Fruit fly (Drosophila melanogaster) whole organism, embryonic: Measurements from ENCODE around the gene Mks1.

Experiments used
- ATbp ChIP-seq: fragments of 200-800 bp; sonication (Bioruptor generic); optimal IDR thresholded peaks from 2 replicates; lab custom pipeline; 2017; ENCODE audit warnings: missing biosample characterization, mild to moderate bottlenecking, missing genetic modification characterization, missing genetic modification reagents
- Atf6 ChIP-seq: fragments of 200-800 bp; sonication (Bioruptor generic); IDR thresholded peaks from 2 replicates; pipeline ENCODE4 v1.3.6; 2022; ENCODE audit warnings: missing biosample characterization, missing genetic modification characterization
- B-H2 ChIP-seq: fragments of 200-800 bp; sonication (Bioruptor generic); optimal IDR thresholded peaks from 2 replicates; lab custom pipeline; 2018; ENCODE audit warnings: missing biosample characterization, mild to moderate bottlenecking, missing genetic modification characterization
- CG12299 ChIP-seq: fragments of 200-800 bp; sonication (Bioruptor generic); optimal IDR thresholded peaks from 2 replicates; lab custom pipeline; 2018; ENCODE audit warnings: missing biosample characterization, mild to moderate bottlenecking, missing genetic modification characterization
- CG12659 ChIP-seq: fragments of 200-800 bp; sonication (Bioruptor generic); optimal IDR thresholded peaks from 3 replicates; lab custom pipeline; 2017; ENCODE audit warnings: mild to moderate bottlenecking, missing biosample characterization, missing genetic modification reagents, missing genetic modification characterization
- CG17186 ChIP-seq: fragments of 200-800 bp; sonication (Bioruptor generic); optimal IDR thresholded peaks from 3 replicates; lab custom pipeline; 2017; ENCODE audit warnings: missing biosample characterization, missing genetic modification reagents, missing genetic modification characterization
- CG17359 ChIP-seq: fragments of 200-800 bp; sonication (Bioruptor generic); optimal IDR thresholded peaks from 3 replicates; lab custom pipeline; 2018; ENCODE audit warnings: missing biosample characterization, mild to moderate bottlenecking, missing genetic modification characterization, moderate library complexity
- CG17802 ChIP-seq: fragments of 200-800 bp; sonication (Bioruptor generic); optimal IDR thresholded peaks from 2 replicates; lab custom pipeline; 2018; ENCODE audit warnings: missing biosample characterization, mild to moderate bottlenecking, missing genetic modification characterization, moderate library complexity
- CG18011 ChIP-seq: fragments of 200-800 bp; sonication (Bioruptor generic); optimal IDR thresholded peaks from 2 replicates; lab custom pipeline; 2017; ENCODE audit warnings: missing biosample characterization, missing genetic modification characterization, mild to moderate bottlenecking, moderate library complexity, missing genotype
- CG2875 ChIP-seq: fragments of 200-800 bp; sonication (Bioruptor generic); optimal IDR thresholded peaks from 2 replicates; lab custom pipeline; 2017; ENCODE audit warnings: missing biosample characterization, mild to moderate bottlenecking, missing genetic modification characterization, missing genetic modification reagents
- CG31224 ChIP-seq: fragments of 200-800 bp; sonication (Bioruptor generic); IDR thresholded peaks from 2 replicates; pipeline ENCODE4 v1.3.6; 2022; ENCODE audit warnings: missing biosample characterization, missing genetic modification characterization
- CG31388 ChIP-seq: fragments of 200-800 bp; sonication (Bioruptor generic); optimal IDR thresholded peaks from 2 replicates; lab custom pipeline; 2016; ENCODE audit warnings: missing biosample characterization, missing genetic modification characterization
- CG33557 ChIP-seq: fragments of 200-800 bp; sonication (Bioruptor generic); optimal IDR thresholded peaks from 2 replicates; lab custom pipeline; 2019; ENCODE audit warnings: missing biosample characterization, mild to moderate bottlenecking, missing genetic modification characterization, moderate library complexity
- CG3407 ChIP-seq: fragments of 200-800 bp; sonication (Bioruptor generic); optimal IDR thresholded peaks from 2 replicates; lab custom pipeline; 2018; ENCODE audit warnings: missing biosample characterization, mild to moderate bottlenecking, missing genetic modification characterization
- CG34224 ChIP-seq: fragments of 200-800 bp; sonication (Bioruptor generic); IDR thresholded peaks from 3 replicates; pipeline ENCODE4 v1.3.6; 2022; ENCODE audit warnings: missing biosample characterization, missing genetic modification characterization; ENCODE audit not compliant: partially characterized antibody
- CG4424 ChIP-seq: fragments of 200-800 bp; sonication (Bioruptor generic); optimal IDR thresholded peaks from 3 replicates; lab custom pipeline; 2016; ENCODE audit warnings: missing biosample characterization, missing genetic modification characterization
- CG4820 ChIP-seq: fragments of 200-800 bp; sonication (Bioruptor generic); optimal IDR thresholded peaks from 3 replicates; lab custom pipeline; 2016; ENCODE audit warnings: missing biosample characterization, missing genetic modification characterization
- CG7372 ChIP-seq: fragments of 200-800 bp; sonication (Bioruptor generic); IDR thresholded peaks from 2 replicates; pipeline ENCODE4 v1.3.6; 2022; ENCODE audit warnings: missing biosample characterization, missing genetic modification characterization
- CG8290 ChIP-seq, 3 experiments: fragments of 200-800 bp; sonication (Bioruptor generic); optimal IDR thresholded peaks; 2 replicates each; lab custom pipeline; 2016 to 2019; ENCODE audit warnings: missing biosample characterization in 3 of 3, missing genetic modification characterization in 3 of 3, mild to moderate bottlenecking in 2 of 3, moderate library complexity in 1 of 3
- Dek ChIP-seq: fragments of 200-800 bp; sonication (Bioruptor generic); optimal IDR thresholded peaks from 3 replicates; lab custom pipeline; 2019; ENCODE audit warnings: missing biosample characterization, mild to moderate bottlenecking, missing genetic modification characterization, moderate library complexity
- Dip2 ChIP-seq: fragments of 200-800 bp; sonication (Bioruptor generic); IDR thresholded peaks from 2 replicates; pipeline ENCODE4 v1.3.6; 2022; ENCODE audit warnings: missing biosample characterization, missing genetic modification characterization
- Drgx ChIP-seq: fragments of 200-800 bp; sonication (Bioruptor generic); IDR thresholded peaks from 2 replicates; pipeline ENCODE4 v1.3.6; 2022; ENCODE audit warnings: missing biosample characterization, missing genetic modification characterization
- Fer1 ChIP-seq: fragments of 200-800 bp; sonication (Bioruptor generic); optimal IDR thresholded peaks from 2 replicates; lab custom pipeline; 2017; ENCODE audit warnings: missing biosample characterization, mild to moderate bottlenecking, missing genetic modification characterization
- GATAe ChIP-seq: fragments of 200-800 bp; sonication (Bioruptor generic); conservative IDR thresholded peaks from 2 replicates; pipeline ENCODE4 v1.3.6; 2022; ENCODE audit warnings: missing biosample characterization, missing genetic modification characterization
- H2.0 ChIP-seq: fragments of 200-800 bp; sonication (Bioruptor generic); IDR thresholded peaks from 2 replicates; pipeline ENCODE4 v1.3.6; 2022; ENCODE audit warnings: missing biosample characterization, missing genetic modification characterization
- HLH4C ChIP-seq: fragments of 200-800 bp; sonication (Bioruptor generic); IDR thresholded peaks from 3 replicates; pipeline ENCODE4 v1.3.6; 2022; ENCODE audit warnings: missing biosample characterization, missing genetic modification characterization; ENCODE audit not compliant: partially characterized antibody
- Meics ChIP-seq: fragments of 200-800 bp; sonication (Bioruptor generic); optimal IDR thresholded peaks from 2 replicates; lab custom pipeline; 2017; ENCODE audit warnings: missing biosample characterization, mild to moderate bottlenecking, missing genetic modification characterization
- NfI ChIP-seq: fragments of 200-800 bp; sonication (Bioruptor generic); optimal IDR thresholded peaks from 3 replicates; lab custom pipeline; 2018; ENCODE audit warnings: missing biosample characterization, mild to moderate bottlenecking, missing genetic modification characterization, moderate library complexity
- YL-1 ChIP-seq: fragments of 200-800 bp; sonication (Bioruptor generic); optimal IDR thresholded peaks from 3 replicates; lab custom pipeline; 2017; ENCODE audit warnings: missing biosample characterization, mild to moderate bottlenecking, missing genetic modification characterization
- br ChIP-seq: fragments of >200 bp; optimal IDR thresholded peaks from 2 replicates; lab custom pipeline; 2017
- cad ChIP-seq: fragments of >200 bp; optimal IDR thresholded peaks from 2 replicates; lab custom pipeline; 2017; ENCODE audit warnings: missing biosample characterization, missing genetic modification characterization
- emc ChIP-seq: fragments of 200-800 bp; sonication (Bioruptor generic); optimal IDR thresholded peaks from 2 replicates; lab custom pipeline; 2016; ENCODE audit warnings: missing biosample characterization, missing genetic modification characterization
- fd3F ChIP-seq: fragments of 200-800 bp; sonication (Bioruptor generic); optimal IDR thresholded peaks from 2 replicates; lab custom pipeline; 2018; ENCODE audit warnings: missing biosample characterization, mild to moderate bottlenecking, missing genetic modification characterization, moderate library complexity
- gt ChIP-seq: fragments of 200-800 bp; sonication (Bioruptor generic); IDR thresholded peaks from 2 replicates; pipeline ENCODE4 v1.3.6; 2022; ENCODE audit warnings: missing biosample characterization, missing genetic modification characterization
- ham ChIP-seq: fragments of 200-800 bp; sonication (Bioruptor generic); IDR thresholded peaks from 2 replicates; pipeline ENCODE4 v1.3.6; 2022; ENCODE audit warnings: missing biosample characterization, missing genetic modification characterization
- hkb ChIP-seq, 2 experiments: fragments of 200-800 bp in 1 of 2; fragments of >200 bp in 1 of 2; sonication (Bioruptor generic) in 1 of 2; IDR thresholded peaks in 1 of 2; optimal IDR thresholded peaks in 1 of 2; 2 replicates each; pipeline versions ENCODE4 v1.3.6 to Lab custom; 2017 to 2022; ENCODE audit warnings: missing biosample characterization in 1 of 2, missing genetic modification characterization in 1 of 2
- ind ChIP-seq: fragments of 200-800 bp; sonication (Bioruptor generic); optimal IDR thresholded peaks from 3 replicates; lab custom pipeline; 2016; ENCODE audit warnings: missing biosample characterization, missing genetic modification characterization
- inv ChIP-seq: fragments of 200-800 bp; sonication (Bioruptor generic); IDR thresholded peaks from 2 replicates; pipeline ENCODE4 v1.3.6; 2022; ENCODE audit warnings: missing biosample characterization, missing genetic modification characterization; ENCODE audit not compliant: partially characterized antibody
- ken ChIP-seq: fragments of 200-800 bp; sonication (Bioruptor generic); IDR thresholded peaks from 3 replicates; pipeline ENCODE4 v1.3.6; 2022; ENCODE audit warnings: missing biosample characterization, missing genetic modification characterization
- klu ChIP-seq: fragments of 200-800 bp; sonication (Bioruptor generic); IDR thresholded peaks from 2 replicates; pipeline ENCODE4 v1.3.6; 2022; ENCODE audit warnings: missing biosample characterization, missing genetic modification characterization
- mam ChIP-seq: fragments of 200-800 bp; sonication (Bioruptor generic); optimal IDR thresholded peaks from 3 replicates; lab custom pipeline; 2016; ENCODE audit warnings: missing biosample characterization, missing genetic modification characterization
- oc ChIP-seq: fragments of 200-800 bp; sonication (Bioruptor generic); optimal IDR thresholded peaks from 2 replicates; lab custom pipeline; 2018; ENCODE audit warnings: missing biosample characterization, mild to moderate bottlenecking, missing genetic modification characterization, moderate library complexity
- odd ChIP-seq: fragments of 200-800 bp; sonication (Bioruptor generic); optimal IDR thresholded peaks from 2 replicates; lab custom pipeline; 2017; ENCODE audit warnings: missing biosample characterization, mild to moderate bottlenecking, missing genetic modification characterization
- ro ChIP-seq: fragments of 200-800 bp; sonication (Bioruptor generic); IDR thresholded peaks from 2 replicates; pipeline ENCODE4 v1.3.6; 2022; ENCODE audit warnings: missing biosample characterization, missing genetic modification characterization
- slou ChIP-seq: fragments of 200-800 bp; sonication (Bioruptor generic); optimal IDR thresholded peaks from 3 replicates; lab custom pipeline; 2016; ENCODE audit warnings: missing biosample characterization, missing genetic modification characterization
- sna ChIP-seq: fragments of 200-800 bp; sonication (Bioruptor generic); IDR thresholded peaks from 2 replicates; pipeline ENCODE4 v1.3.6; 2022; ENCODE audit warnings: missing biosample characterization, missing genetic modification characterization; ENCODE audit not compliant: partially characterized antibody
- sob ChIP-seq: fragments of 200-800 bp; sonication (Bioruptor generic); IDR thresholded peaks from 2 replicates; pipeline ENCODE4 v1.3.6; 2022; ENCODE audit warnings: missing biosample characterization, missing genetic modification characterization
- tap ChIP-seq: fragments of 200-800 bp; optimal IDR thresholded peaks from 3 replicates; lab custom pipeline; 2019; ENCODE audit warnings: missing biosample characterization, mild to moderate bottlenecking, missing genetic modification characterization, moderate library complexity
- toy ChIP-seq: fragments of 200-800 bp; sonication (Bioruptor generic); IDR thresholded peaks from 2 replicates; pipeline ENCODE4 v1.3.6; 2022; ENCODE audit warnings: missing biosample characterization, missing genetic modification characterization
- unpg ChIP-seq: fragments of 200-800 bp; sonication (Bioruptor generic); optimal IDR thresholded peaks from 3 replicates; lab custom pipeline; 2018; ENCODE audit warnings: missing biosample characterization, mild to moderate bottlenecking, missing genetic modification characterization, moderate library complexity
- wek ChIP-seq: fragments of 200-800 bp; sonication (Bioruptor generic); optimal IDR thresholded peaks from 3 replicates; lab custom pipeline; 2018; ENCODE audit warnings: missing biosample characterization, mild to moderate bottlenecking, missing genetic modification characterization, moderate library complexity

Gene Mks1

dm6 chrX:12454358-12454757 lies 42.0 kb downstream of the Mks1 start, which contains the start of gene CG15927 (continued):
- TF ChIP-seq CG12659 (peak; percentile 4), CG33557 (GFP tag; lab: Kevin White, UChicago) (no peak), Dek (tag; lab: Kevin White, UChicago) (no peak), CG4424 (GFP tag; lab: Kevin White, UChicago) (peak; percentile 54), Fer1 (GFP tag; lab: Kevin White, UChicago) (no peak), HLH4C (GFP tag; lab: Robert Waterston, UW) (no peak), CG4820 (GFP tag; lab: Kevin White, UChicago) (peak; percentile 49), CG2875 (GFP tag; lab: Kevin White, UChicago) (peak; percentile 49), slou (GFP tag; lab: Kevin White, UChicago) (no peak), Dip2 (GFP tag; lab: Robert Waterston, UW) (no peak), CG31388 (GFP tag; lab: Kevin White, UChicago) (no peak), ham (GFP tag; lab: Robert Waterston, UW) (no peak), H2.0 (peak; percentile 60), CG12299 (tag; lab: Kevin White, UChicago) (no peak), br (lab: Kevin White, UChicago) (no peak), sna (no peak), gt (GFP tag; lab: Robert Waterston, UW) (no peak), CG34224 (no peak), Meics (no peak), CG31224 (no peak), CG17186 (no peak), CG17359 (tag; lab: Kevin White, UChicago) (peak; percentile 81), Drgx (no peak; the same call in 1 of the 2 replicates), Atf6 (GFP tag; lab: Robert Waterston, UW) (peak; percentile 63; the same call in 1 of the 2 replicates), CG18011 (GFP tag; lab: Kevin White, UChicago) (no peak), wek (no peak), tap (tag; lab: Kevin White, UChicago) (peak; percentile 60), toy (GFP tag; lab: Robert Waterston, UW) (no peak), odd (GFP tag; lab: Kevin White, UChicago) (no peak), inv (GFP tag; lab: Robert Waterston, UW) (no peak), CG7372 (no peak), klu (GFP tag; lab: Robert Waterston, UW) (no peak), NfI (GFP tag; lab: Kevin White, UChicago) (peak; percentile 10), ro (GFP tag; lab: Robert Waterston, UW) (no peak), ken (GFP tag; lab: Robert Waterston, UW) (peak; percentile 73; the same call in 2 of the 3 replicates), cad (GFP tag; lab: Kevin White, UChicago) (no peak), YL-1 (GFP tag; lab: Kevin White, UChicago) (no peak), mam (GFP tag; lab: Kevin White, UChicago) (peak; percentile 40), ind (GFP tag; lab: Kevin White, UChicago) (peak; percentile 54), emc (GFP tag; lab: Kevin White, UChicago) (no peak), CG8290 (GFP tag; optimal IDR thresholded peaks at IDR 0.05; lab: Kevin White, UChicago) (no peak), CG8290 (tag; optimal IDR thresholded peaks at IDR 0.05; lab: Kevin White, UChicago) (no peak), ATbp (GFP tag; lab: Kevin White, UChicago) (peak; percentile 76), B-H2 (GFP tag; lab: Kevin White, UChicago) (no peak), fd3F (GFP tag; lab: Kevin White, UChicago) (no peak), unpg (GFP tag; lab: Kevin White, UChicago) (peak; percentile 68), CG17802 (tag; lab: Kevin White, UChicago) (peak; percentile 15), oc (tag; lab: Kevin White, UChicago) (peak; percentile 55), sob (GFP tag; lab: Robert Waterston, UW) (no peak), hkb (optimal IDR thresholded peaks at IDR 0.05; lab: Kevin White, UChicago) (no peak), hkb (GFP tag; IDR thresholded peaks at IDR 0.05; lab: Robert Waterston, UW) (peak; percentile 69), CG3407 (GFP tag; lab: Kevin White, UChicago) (peak; percentile 57), GATAe (no peak)
